Worm (Caenorhabditis elegans) whole organism, midembryonic: ENCODE data around the gene srab-8.
A peak's percentile ranks its signal among the peaks of the same experiment; 100 is the strongest.

Experiments
- T22C8.4 ChIP-seq: fragments of 200-800 bp; sonication (Bioruptor generic); IDR thresholded peaks from 2 replicates; pipeline ENCODE4 v1.3.6; 2022; ENCODE audit warnings: missing genetic modification characterization, missing compliant biosample characterization
- cog-1 ChIP-seq: sonication (generic microtip); optimal IDR thresholded peaks from 2 replicates; lab custom pipeline; 2016; ENCODE audit warnings: missing genetic modification characterization, missing compliant biosample characterization
- flt-1 ChIP-seq: fragments of 200-800 bp; sonication (Bioruptor generic); IDR thresholded peaks from 2 replicates; pipeline ENCODE4 v1.3.6; 2022; ENCODE audit warnings: missing genetic modification characterization, missing compliant biosample characterization
- klf-2 ChIP-seq: fragments of 200-800 bp; sonication (Bioruptor generic); conservative IDR thresholded peaks from 2 replicates; pipeline ENCODE4 v1.3.6; 2022; ENCODE audit warnings: missing genetic modification reagents, missing genetic modification characterization, missing compliant biosample characterization
- med-1 ChIP-seq: sonication (generic microtip); optimal IDR thresholded peaks from 2 replicates; lab custom pipeline; 2017; ENCODE audit warnings: missing genetic modification characterization, mild to moderate bottlenecking, missing compliant biosample characterization, antibody characterized with exemption, missing genetic modification reagents; ENCODE audit not compliant: insufficient read depth
- ref-1 ChIP-seq: fragments of 200-800 bp; sonication (Bioruptor generic); conservative IDR thresholded peaks from 2 replicates; pipeline ENCODE4 v1.3.6; 2022; ENCODE audit warnings: missing genetic modification reagents, missing genetic modification characterization, missing compliant biosample characterization
- tab-1 ChIP-seq: fragments of 200-800 bp; sonication (Bioruptor generic); IDR thresholded peaks from 2 replicates; pipeline ENCODE4 v1.3.6; 2022; ENCODE audit warnings: missing genetic modification characterization, missing compliant biosample characterization
- ztf-23 ChIP-seq: fragments of 200-800 bp; sonication (Bioruptor generic); IDR thresholded peaks from 2 replicates; pipeline ENCODE4 v1.3.6; 2022; ENCODE audit warnings: missing genetic modification reagents, missing genetic modification characterization, missing compliant biosample characterization
- ztf-29 ChIP-seq: fragments of 200-800 bp; sonication (Bioruptor generic); IDR thresholded peaks from 2 replicates; pipeline ENCODE4 v1.3.6; 2022; ENCODE audit warnings: missing genetic modification reagents, missing genetic modification characterization, missing compliant biosample characterization

The srab-8 gene

DNA sequence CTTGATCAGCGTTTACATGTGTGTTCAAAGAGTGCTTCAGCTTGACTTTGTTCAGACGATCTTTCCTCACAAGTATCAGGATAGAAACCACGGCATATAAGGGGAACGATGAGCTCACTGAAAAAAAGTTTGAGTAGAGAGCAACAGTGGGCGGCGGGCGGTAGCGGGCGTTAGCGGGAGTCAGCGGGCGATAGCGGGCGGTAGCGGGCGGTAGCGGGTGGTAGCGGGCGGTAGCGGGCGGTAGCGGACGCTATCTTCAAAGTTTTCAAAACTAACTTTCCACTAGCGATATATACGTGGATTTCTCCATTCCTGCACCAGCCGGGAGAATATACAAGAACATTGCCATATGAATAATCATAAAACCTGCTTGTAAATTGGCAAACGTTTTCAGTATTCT is 31.0 kb upstream of the srab-8 start:
- TF ChIP-seq tab-1 (GFP tag; lab: Robert Waterston, UW), result 0 out of 2 replicates have a peak, but pooled peaks have one; percentile 37
- no peak for TF ChIP-seq ztf-23 (GFP tag; lab: Robert Waterston, UW)

DNA sequence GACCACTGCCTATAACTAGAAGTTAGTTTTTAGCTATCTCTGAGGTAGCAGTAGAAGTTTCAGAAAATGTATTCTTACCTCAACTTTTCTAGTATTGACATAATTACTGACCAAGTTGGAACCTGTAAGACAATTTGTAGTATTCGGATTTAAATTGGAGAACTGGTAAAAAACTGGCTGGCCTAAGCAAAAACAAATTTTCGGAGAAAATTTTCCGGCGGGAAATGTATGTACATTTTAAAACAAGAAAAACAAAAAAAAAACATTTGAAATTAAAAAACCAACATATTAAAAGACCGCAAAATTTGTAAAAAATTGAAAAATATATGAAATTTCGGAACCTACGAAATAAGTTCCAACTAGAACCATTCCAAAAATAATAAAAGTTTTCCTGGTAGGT is 29.3 kb upstream of the srab-8 start, which contains the start of gene srab-11:
Gene srab-11 (minus strand): TSS at position 101 of the 400 bp plus-strand sequence.
- TF ChIP-seq med-1 (GFP tag; lab: Kevin White, UChicago), result no peak
- TF ChIP-seq flt-1, result no peak
- TF ChIP-seq tab-1 (GFP tag; lab: Robert Waterston, UW), result no peak
- no peak for TF ChIP-seq ztf-29
- TF ChIP-seq cog-1 (tag; lab: Kevin White, UChicago), result no peak
- no peak for TF ChIP-seq ztf-23 (GFP tag; lab: Robert Waterston, UW)
- TF ChIP-seq klf-2, result no peak
- TF ChIP-seq ref-1 (GFP tag; lab: Robert Waterston, UW), result no peak
- no peak for TF ChIP-seq T22C8.4

DNA sequence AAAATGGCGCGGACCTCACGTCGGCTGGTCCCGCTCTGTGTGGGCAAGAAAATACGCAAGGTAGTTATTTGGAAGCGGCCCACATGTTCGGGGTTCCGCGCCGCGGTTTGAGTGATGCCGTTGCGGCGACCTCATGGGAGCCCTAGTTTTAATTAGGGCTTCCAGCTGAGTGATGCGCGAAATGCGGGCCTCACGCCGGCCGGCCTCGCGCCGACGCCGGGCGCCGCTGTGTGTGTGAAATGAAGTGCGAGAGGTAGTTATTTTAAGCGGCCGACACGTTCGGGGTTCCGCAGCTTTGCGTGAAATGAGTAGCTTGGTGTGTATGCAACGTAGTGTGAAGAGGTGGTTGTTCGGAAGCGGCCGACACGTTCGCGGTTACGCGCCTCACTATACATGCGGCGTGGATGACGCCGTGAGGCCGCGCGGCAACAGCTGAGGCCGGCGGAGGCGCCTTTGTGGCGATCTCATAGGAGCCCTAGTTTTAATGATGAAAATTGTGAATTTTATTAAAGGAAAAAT is 26.3 kb upstream of the srab-8 start:
- TF ChIP-seq T22C8.4, result no peak
- no peak for TF ChIP-seq ref-1 (GFP tag; lab: Robert Waterston, UW)
- TF ChIP-seq klf-2, result no peak
- TF ChIP-seq ztf-23 (GFP tag; lab: Robert Waterston, UW), result no peak
- TF ChIP-seq flt-1, result no peak
- TF ChIP-seq tab-1 (GFP tag; lab: Robert Waterston, UW), result no peak
- TF ChIP-seq cog-1 (tag; lab: Kevin White, UChicago), result no peak
- TF ChIP-seq ztf-29, result no peak
- TF ChIP-seq med-1 (GFP tag; lab: Kevin White, UChicago), result no peak

DNA sequence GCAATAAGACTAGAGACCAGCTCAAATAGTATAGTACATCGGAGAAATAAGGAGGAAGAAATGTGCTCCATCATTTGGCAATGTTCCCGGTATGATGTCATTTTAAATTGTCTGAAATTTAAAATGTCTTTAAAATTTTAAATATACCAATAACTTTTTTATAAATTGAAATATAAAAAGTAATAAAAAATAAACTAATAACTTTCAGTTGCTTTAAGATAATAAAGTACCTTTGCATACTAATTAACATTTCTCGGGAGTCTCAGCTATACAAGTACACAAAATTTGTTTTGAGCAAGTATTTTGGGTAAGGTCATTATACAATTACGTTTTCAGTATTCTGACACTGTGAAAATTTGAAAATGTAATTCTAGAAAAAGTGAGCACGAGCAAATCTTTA is 24.4 kb upstream of the srab-8 start, which contains the start of gene srab-6:
Gene srab-6 (minus strand): TSS at position 101 of the 400 bp plus-strand sequence.
- TF ChIP-seq ztf-23 (GFP tag; lab: Robert Waterston, UW) (no peak), med-1 (GFP tag; lab: Kevin White, UChicago) (no peak)

DNA sequence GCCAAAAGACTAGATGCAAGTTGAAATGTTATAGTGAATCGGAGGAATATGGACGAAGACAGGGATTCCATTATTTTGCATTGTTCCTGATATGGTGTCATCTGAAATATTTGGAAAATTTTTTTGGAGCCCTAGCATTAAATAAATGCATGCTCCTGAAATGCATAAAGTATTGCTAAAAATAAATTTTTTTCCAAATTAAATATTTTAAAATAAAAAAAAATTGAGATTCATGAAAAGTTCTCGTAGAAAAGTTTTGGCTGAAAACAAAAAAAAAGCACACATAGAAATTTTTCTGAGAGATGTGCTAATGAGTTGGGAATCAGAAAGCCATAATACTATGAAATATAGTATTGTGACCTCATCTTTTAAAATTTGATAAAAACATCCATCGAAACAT is 21.2 kb upstream of the srab-8 start, which contains the start of gene srab-7:
Gene srab-7 (minus strand): TSS at position 101 of the 400 bp plus-strand sequence.
- no peak for TF ChIP-seq flt-1
- TF ChIP-seq T22C8.4, result no peak
- no peak for TF ChIP-seq med-1 (GFP tag; lab: Kevin White, UChicago)
- no peak for TF ChIP-seq ref-1 (GFP tag; lab: Robert Waterston, UW)
- TF ChIP-seq klf-2, result no peak
- TF ChIP-seq ztf-29, result no peak
- TF ChIP-seq tab-1 (GFP tag; lab: Robert Waterston, UW), result no peak
- TF ChIP-seq cog-1 (tag; lab: Kevin White, UChicago), result no peak
- no peak for TF ChIP-seq ztf-23 (GFP tag; lab: Robert Waterston, UW)

DNA sequence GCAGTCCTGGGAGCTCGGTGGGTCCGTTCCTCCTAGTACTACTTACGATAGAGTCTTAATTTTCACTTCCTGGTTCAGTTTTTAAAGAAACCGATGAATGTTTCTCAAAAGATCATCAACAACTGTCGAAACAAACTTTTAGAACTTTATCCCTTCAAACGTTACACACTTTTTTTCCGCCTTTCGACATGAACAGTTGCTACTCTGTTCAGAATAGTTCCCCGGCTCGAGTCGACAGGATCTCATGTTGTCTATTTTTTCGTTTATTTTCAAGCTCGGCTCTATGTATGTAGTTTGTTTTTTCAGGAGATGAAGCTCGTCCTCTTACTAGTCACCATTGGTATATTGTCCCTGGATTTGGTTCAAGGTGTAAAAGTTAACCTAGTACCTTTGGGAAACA is 19.5 kb upstream of the srab-8 start, which contains the start of gene exh-1:
Gene exh-1 (plus strand): TSS at position 301 of the 400 bp plus-strand sequence.
- TF ChIP-seq T22C8.4 (no peak), ztf-23 (GFP tag; lab: Robert Waterston, UW) (no peak), med-1 (GFP tag; lab: Kevin White, UChicago) (no peak), tab-1 (GFP tag; lab: Robert Waterston, UW) (no peak), klf-2 (no peak), flt-1 (no peak)

DNA sequence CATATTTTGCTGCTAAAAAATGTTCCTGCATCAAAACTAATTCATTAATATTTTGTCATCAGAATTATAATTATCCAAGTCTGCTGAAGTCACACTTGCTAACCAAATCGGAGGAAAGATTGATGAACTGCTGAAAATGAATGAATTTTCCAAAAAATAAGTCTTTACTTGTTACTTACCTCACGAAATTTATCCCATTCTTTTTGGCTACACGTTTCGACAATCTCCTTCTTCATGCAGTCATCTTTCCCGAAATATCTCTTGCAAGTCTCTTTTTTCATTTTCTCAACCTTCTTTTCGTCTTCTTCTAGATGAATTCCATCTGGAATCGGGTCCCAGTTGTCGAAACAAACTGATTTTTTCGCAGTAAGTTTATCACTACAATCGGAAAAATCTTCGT is 17.9 kb upstream of the srab-8 start:
- no peak for TF ChIP-seq ztf-29
- TF ChIP-seq ztf-23 (GFP tag; lab: Robert Waterston, UW), result no peak
- TF ChIP-seq med-1 (GFP tag; lab: Kevin White, UChicago), result no peak
- TF ChIP-seq ref-1 (GFP tag; lab: Robert Waterston, UW), result no peak
- no peak for TF ChIP-seq flt-1
- no peak for TF ChIP-seq cog-1 (tag; lab: Kevin White, UChicago)
- TF ChIP-seq klf-2, result no peak
- TF ChIP-seq T22C8.4, result no peak
- no peak for TF ChIP-seq tab-1 (GFP tag; lab: Robert Waterston, UW)

DNA sequence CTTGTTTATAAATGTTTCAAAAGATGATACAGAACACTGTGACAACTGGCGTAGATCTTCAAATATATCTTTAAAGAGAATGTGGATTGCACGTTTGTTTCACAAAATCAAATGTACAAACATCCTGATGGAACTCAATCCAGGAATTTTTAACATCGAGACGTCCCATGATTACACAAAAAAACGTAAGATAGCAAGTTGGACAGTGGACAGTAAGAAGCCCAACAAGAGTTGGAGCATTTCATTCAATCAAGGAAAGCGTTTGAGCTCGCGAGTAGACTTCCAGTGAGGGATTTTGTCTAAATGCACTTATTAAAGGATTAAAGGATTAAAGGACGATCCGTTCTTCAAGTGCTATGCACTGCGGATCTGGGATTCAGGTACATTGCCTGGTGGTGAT is 17.0 kb upstream of the srab-8 start, which contains the start of gene C36C5.12:
Gene C36C5.12 (minus strand): TSS at position 101 of the 400 bp plus-strand sequence.
- no peak for TF ChIP-seq ref-1 (GFP tag; lab: Robert Waterston, UW)
- TF ChIP-seq cog-1 (tag; lab: Kevin White, UChicago), result no peak
- no peak for TF ChIP-seq med-1 (GFP tag; lab: Kevin White, UChicago)
- no peak for TF ChIP-seq ztf-23 (GFP tag; lab: Robert Waterston, UW)

DNA sequence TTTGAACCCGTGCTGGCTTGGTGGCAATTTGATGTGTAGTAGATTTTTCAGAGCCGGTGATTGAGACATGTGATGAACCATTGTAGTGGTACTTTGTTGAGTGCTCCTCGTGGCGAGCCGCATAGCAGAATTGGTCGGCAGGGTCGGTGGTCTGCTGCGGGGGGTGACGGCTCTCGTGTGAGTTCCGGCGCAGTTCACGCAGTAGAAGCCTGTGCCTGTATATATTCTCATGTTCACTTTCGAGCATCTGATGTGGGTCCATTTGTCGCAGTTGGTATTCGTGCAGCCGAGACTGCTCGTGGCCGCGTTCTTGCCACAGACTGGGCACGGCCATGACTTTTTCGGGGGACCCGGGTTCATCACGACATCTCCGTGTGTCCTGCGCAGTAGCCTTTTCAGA is 14.0 kb upstream of the srab-8 start:
- TF ChIP-seq klf-2 (no peak), ztf-23 (GFP tag; lab: Robert Waterston, UW) (no peak), T22C8.4 (no peak), med-1 (GFP tag; lab: Kevin White, UChicago) (no peak), cog-1 (tag; lab: Kevin White, UChicago) (no peak), ref-1 (GFP tag; lab: Robert Waterston, UW) (no peak), tab-1 (GFP tag; lab: Robert Waterston, UW) (no peak), flt-1 (no peak), ztf-29 (no peak)

DNA sequence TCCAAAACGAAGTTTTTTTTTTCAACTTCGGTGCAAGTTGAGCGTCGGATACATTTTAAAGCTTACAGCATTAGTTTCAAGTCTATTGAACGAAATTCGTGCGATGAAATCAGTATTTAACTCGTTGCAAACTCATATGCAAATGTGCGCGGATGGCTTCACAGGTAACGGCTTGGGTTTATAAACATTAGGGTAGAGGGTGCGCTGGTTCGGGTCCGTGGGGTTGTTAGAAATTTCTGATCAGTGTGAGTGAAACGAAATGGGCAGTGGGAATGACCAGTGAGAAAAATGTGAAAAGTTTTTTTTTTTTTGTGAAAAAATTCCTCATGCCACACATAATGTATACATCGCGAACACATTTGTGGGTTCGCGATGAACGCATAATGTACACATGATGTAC is 13.1 kb upstream of the srab-8 start:
- TF ChIP-seq ztf-23 (GFP tag; lab: Robert Waterston, UW) (no peak), klf-2 (no peak), T22C8.4 (no peak), ztf-29 (no peak), tab-1 (GFP tag; lab: Robert Waterston, UW) (no peak), flt-1 (no peak), med-1 (GFP tag; lab: Kevin White, UChicago) (no peak), cog-1 (tag; lab: Kevin White, UChicago) (no peak), ref-1 (GFP tag; lab: Robert Waterston, UW) (no peak)
